Fruit fly (Drosophila melanogaster) ovary, adult (tissue): ENCODE data around the gene ND-30.

Experiments
- CG17801 ChIP-seq: fragments of 200-800 bp; optimal IDR thresholded peaks from 2 replicates; lab custom pipeline; 2019; ENCODE audit warnings: missing biosample characterization, mild to moderate bottlenecking, missing genetic modification characterization, moderate library complexity; ENCODE audit not compliant: partially characterized antibody

The ND-30 gene

dm6 chr3L:3148125-3149059, 11.0 kb downstream of the ND-30 start, which contains the start of the genes Usp5 and BtbVII:
Gene Usp5 (minus strand): TSS chr3L:3148358.
Gene BtbVII (plus strand): TSS chr3L:3148646.
- TF ChIP-seq CG17801 (GFP tag; lab: Kevin White, UChicago): peak; percentile 7

DNA sequence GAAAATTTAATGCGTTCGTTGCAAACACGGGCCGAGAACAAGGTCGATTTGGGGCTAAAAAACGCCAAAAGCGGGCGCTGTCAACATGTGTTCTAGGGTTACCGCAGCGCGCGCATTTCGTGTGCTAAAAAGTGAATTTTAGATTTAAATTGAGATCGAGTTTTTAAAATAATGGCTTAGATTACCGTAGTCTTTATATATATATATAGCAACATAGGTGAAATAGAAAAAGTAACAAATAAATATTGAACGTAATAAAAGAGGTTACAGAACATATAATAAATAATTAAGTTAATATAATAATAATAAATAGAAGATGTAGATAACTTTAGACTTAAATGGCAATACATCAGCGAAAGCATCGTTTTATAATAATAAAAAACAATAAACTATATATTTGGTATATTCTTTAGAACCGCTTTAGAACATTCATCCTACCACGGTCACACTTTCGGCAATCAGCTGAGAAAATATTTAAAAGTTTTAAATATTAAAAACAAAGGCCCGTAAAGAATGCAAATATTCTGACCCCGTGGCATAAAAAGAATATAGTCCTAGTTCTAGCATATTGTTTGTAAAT, 15.9 kb downstream of the ND-30 start, which contains the start of the genes CG11537 and Alg2:
CG11537 (minus strand) TSS at position 75 of the 580 bp plus-strand sequence.
Alg2 (plus strand) TSS at position 426 of the 580 bp plus-strand sequence.
- no peak for TF ChIP-seq CG17801 (GFP tag; lab: Kevin White, UChicago)

- TF ChIP-seq CG17801 (GFP tag; lab: Kevin White, UChicago): no peak
These were observed 16.6 kb downstream of the ND-30 start for dm6 chr3L:3142516-3143382.

DNA sequence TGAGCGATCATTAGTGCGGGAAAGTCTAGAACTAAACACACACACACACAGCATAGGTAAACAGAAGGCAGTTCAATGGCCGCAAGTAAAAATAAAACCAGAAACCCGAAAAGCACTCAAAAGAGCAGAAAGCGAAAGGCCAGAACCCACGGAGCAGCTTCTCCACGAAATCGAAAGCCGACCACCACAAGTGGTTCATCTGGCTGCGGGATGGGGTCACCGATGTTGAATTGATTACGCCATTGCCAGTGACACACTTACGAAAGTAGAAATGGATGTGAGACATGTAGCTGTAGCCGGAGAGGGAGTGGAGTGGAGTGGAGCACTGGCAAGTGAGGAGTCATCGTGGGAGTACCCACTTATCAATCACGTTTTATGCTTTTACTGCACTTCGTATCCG, 18.0 kb downstream of the ND-30 start:
- no peak for TF ChIP-seq CG17801 (GFP tag; lab: Kevin White, UChicago)

- no peak for TF ChIP-seq CG17801 (GFP tag; lab: Kevin White, UChicago)
These were observed 25.3 kb downstream of the ND-30 start for dm6 chr3L:3134064-3134545.

DNA sequence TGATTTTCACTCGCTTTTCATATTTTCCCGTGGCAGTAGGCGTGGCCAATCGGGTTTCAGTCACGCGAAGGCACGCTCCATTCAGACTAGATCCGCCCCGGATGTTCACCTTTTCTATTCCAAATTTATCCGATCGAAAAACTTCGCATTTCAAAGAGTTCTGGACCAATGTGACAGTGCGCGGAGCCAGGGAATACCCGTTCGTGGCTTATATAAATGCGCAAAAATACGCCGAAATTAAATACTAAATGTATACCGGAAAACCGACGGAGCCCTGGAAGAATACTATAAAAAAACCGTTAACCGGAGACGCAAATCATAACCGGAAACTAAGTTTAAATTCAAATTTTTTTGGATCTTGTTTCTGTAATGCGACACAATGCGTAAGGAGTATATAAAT, 31.8 kb downstream of the ND-30 start, which contains the start of gene promL:
promL (minus strand) TSS at position 181 of the 400 bp plus-strand sequence.
- TF ChIP-seq CG17801 (GFP tag; lab: Kevin White, UChicago): peak; percentile 66

DNA sequence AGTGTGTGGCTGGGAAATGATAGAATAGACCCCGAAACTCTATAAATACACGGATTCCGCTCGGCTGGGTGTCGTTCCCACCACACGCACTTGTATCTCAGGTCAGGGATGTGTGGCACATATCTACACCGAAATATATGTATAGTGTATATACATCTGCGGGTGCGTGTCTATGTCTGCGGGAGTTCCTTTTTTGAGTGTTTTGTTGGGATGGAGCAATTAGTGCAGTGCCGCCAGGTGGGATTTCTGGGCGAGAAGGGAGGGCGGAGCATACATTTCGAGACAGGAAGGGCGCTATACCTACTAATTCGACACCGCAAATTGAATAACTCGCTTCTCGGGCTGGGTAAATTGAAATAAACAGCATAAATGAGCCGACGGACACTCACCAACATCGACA, 32.9 kb downstream of the ND-30 start:
- no peak for TF ChIP-seq CG17801 (GFP tag; lab: Kevin White, UChicago)

DNA sequence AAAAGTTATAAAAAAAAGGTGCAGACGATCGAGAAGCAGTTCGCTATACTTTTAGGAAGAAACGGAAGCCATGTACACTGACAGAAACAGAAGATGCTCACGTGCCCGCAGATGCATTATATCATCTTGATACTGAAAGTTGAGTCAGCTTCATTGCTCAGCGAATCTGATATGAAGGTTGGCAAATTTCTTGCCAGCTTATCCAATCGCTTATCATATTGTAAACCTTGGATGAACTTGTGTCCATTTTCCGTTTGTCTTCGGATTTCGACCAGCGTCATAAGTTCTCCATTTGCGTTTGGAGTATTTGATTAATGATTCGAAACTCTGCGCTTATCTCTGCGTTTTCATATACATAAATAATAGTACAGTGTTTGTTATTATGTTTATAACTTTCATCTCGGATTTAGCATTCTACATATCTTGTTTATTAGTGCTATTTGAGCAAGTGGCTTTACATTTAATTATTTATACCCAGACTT, 33.7 kb downstream of the ND-30 start:
- no peak for TF ChIP-seq CG17801 (GFP tag; lab: Kevin White, UChicago)

- TF ChIP-seq CG17801 (GFP tag; lab: Kevin White, UChicago): no peak
These were observed 34.3 kb downstream of the ND-30 start for dm6 chr3L:3124939-3125648.

DNA sequence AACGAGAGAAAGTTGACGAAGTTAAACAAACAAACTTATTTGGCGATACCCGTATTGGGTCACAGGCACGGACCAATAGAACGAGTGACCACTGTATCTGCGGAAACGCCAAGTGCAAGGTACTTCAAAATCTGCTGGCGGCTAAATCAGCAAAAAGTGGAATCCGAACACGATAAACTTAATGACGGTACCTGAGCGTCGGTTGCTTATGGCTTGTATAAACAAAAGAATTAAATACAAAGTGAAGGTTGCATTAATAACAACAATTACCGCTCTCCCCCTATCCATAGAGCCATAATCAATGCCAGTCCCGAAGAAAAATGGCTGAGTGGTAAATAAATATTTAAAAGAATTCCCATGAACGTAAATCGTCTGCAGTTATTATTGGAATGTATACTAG, 34.9 kb downstream of the ND-30 start:
- TF ChIP-seq CG17801 (GFP tag; lab: Kevin White, UChicago): no peak

- TF ChIP-seq CG17801 (GFP tag; lab: Kevin White, UChicago): no peak
These were observed 36.6 kb downstream of the ND-30 start for dm6 chr3L:3122688-3123316.

- no peak for TF ChIP-seq CG17801 (GFP tag; lab: Kevin White, UChicago)
These were observed 37.5 kb downstream of the ND-30 start for dm6 chr3L:3121769-3122432.

dm6 chr3L:3114367-3114766, 45.0 kb downstream of the ND-30 start, which contains the start of gene CG45067:
Gene CG45067 (minus strand): TSS chr3L:3114467.
- TF ChIP-seq CG17801 (GFP tag; lab: Kevin White, UChicago): no peak
